Worm (Caenorhabditis elegans): ENCODE results near the gene F08D12.12.

Gene F08D12.12

ce11 chrII:2779253-2779652 lies 7.6 kb downstream of the F08D12.12 start, which contains the start of gene F08D12.3:
TSS of gene F08D12.3 (plus strand) at chrII:2779553.
- no peak for TF ChIP-seq mdl-1 (tag; optimal IDR thresholded peaks at IDR 0.05)
- TF ChIP-seq unc-98 (GFP tag; IDR thresholded peaks at IDR 0.05), result no peak
- no peak for TF ChIP-seq alr-1 (tag; optimal IDR thresholded peaks at IDR 0.05; ENCODE audit: borderline replicate concordance)
- no peak for TF ChIP-seq blmp-1 (tag; optimal IDR thresholded peaks at IDR 0.05)
- no peak for TF ChIP-seq ama-1 (optimal IDR thresholded peaks at IDR 0.05)
- no peak for TF ChIP-seq unc-86 (tag; optimal IDR thresholded peaks at IDR 0.05)
- TF ChIP-seq mab-9 (GFP tag; IDR thresholded peaks at IDR 0.05), result no peak
- no peak for TF ChIP-seq nhr-71 (tag; optimal IDR thresholded peaks at IDR 0.05)
- TF ChIP-seq ces-1 (GFP tag; optimal IDR thresholded peaks at IDR 0.05), result no peak
- TF ChIP-seq Y116A8C.19 (tag; optimal IDR thresholded peaks at IDR 0.05; ENCODE audit: borderline replicate concordance), result no peak
- no peak for TF ChIP-seq xbp-1 (tag; optimal IDR thresholded peaks at IDR 0.05)
- TF ChIP-seq fkh-8 (tag; optimal IDR thresholded peaks at IDR 0.05), result no peak

- no peak for TF ChIP-seq hpl-2 (GFP tag; optimal IDR thresholded peaks at IDR 0.05)
- no peak for TF ChIP-seq C04F5.9 (tag; optimal IDR thresholded peaks at IDR 0.05)
- TF ChIP-seq nhr-20 (tag; optimal IDR thresholded peaks at IDR 0.05), result no peak
- no peak for TF ChIP-seq nhr-77 (tag; optimal IDR thresholded peaks at IDR 0.05)
- no peak for TF ChIP-seq lin-14 (GFP tag; optimal IDR thresholded peaks at IDR 0.05)
- TF ChIP-seq lin-35 (GFP tag; optimal IDR thresholded peaks at IDR 0.05), result no peak
- TF ChIP-seq F16B12.6 (tag; optimal IDR thresholded peaks at IDR 0.05), result no peak
- TF ChIP-seq jun-1 (tag; optimal IDR thresholded peaks at IDR 0.05), result no peak
Observed at ce11 chrII:2777846-2778245, 9.0 kb downstream of the F08D12.12 start, which contains the start of gene F08D12.4. TSS of gene F08D12.4 (plus strand) at chrII:2778146.

ce11 chrII:2774904-2775303 lies 12.0 kb downstream of the F08D12.12 start, which contains the start of gene fbxb-111:
TSS of gene fbxb-111 (minus strand) at chrII:2775004.
- TF ChIP-seq skn-1 (tag; optimal IDR thresholded peaks at IDR 0.05) (no peak), nhr-28 (tag; optimal IDR thresholded peaks at IDR 0.05) (no peak), sup-37 (GFP tag; optimal IDR thresholded peaks at IDR 0.05) (no peak), Y116A8C.19 (tag; optimal IDR thresholded peaks at IDR 0.05; ENCODE audit: borderline replicate concordance) (no peak), unc-30 (tag; optimal IDR thresholded peaks at IDR 0.05) (no peak), swsn-7 (tag; optimal IDR thresholded peaks at IDR 0.05) (no peak), C16A3.4 (tag; optimal IDR thresholded peaks at IDR 0.05) (no peak), mef-2 (tag; optimal IDR thresholded peaks at IDR 0.05) (no peak), pqm-1 (tag; optimal IDR thresholded peaks at IDR 0.05) (no peak), unc-86 (tag; optimal IDR thresholded peaks at IDR 0.05) (no peak), hpl-2 (GFP tag; optimal IDR thresholded peaks at IDR 0.05) (no peak), hlh-4 (tag; optimal IDR thresholded peaks at IDR 0.05) (no peak), nhr-19 (GFP tag; conservative IDR thresholded peaks at IDR 0.05) (no peak), ceh-90 (tag; optimal IDR thresholded peaks at IDR 0.05) (no peak), tlp-1 (tag; optimal IDR thresholded peaks at IDR 0.05) (no peak), ztf-11 (tag; optimal IDR thresholded peaks at IDR 0.05) (no peak)

ce11 chrII:2773534-2773933 lies 13.3 kb downstream of the F08D12.12 start, which contains the start of gene sdz-9:
TSS of gene sdz-9 (minus strand) at chrII:2773634.
- TF ChIP-seq C04F5.9 (tag; optimal IDR thresholded peaks at IDR 0.05) (no peak), lin-13 (GFP tag; optimal IDR thresholded peaks at IDR 0.05) (no peak), sox-4 (tag; optimal IDR thresholded peaks at IDR 0.05) (no peak), nhr-47 (tag; optimal IDR thresholded peaks at IDR 0.05) (no peak), nhr-77 (tag; optimal IDR thresholded peaks at IDR 0.05) (no peak), ces-1 (GFP tag; optimal IDR thresholded peaks at IDR 0.05) (no peak), ceh-82 (tag; optimal IDR thresholded peaks at IDR 0.05) (no peak), pag-3 (tag; optimal IDR thresholded peaks at IDR 0.05; ENCODE audit: borderline replicate concordance, insufficient read depth) (no peak)
